Fruit fly (Drosophila melanogaster): ENCODE measurements around the gene CG12480.

DNA sequence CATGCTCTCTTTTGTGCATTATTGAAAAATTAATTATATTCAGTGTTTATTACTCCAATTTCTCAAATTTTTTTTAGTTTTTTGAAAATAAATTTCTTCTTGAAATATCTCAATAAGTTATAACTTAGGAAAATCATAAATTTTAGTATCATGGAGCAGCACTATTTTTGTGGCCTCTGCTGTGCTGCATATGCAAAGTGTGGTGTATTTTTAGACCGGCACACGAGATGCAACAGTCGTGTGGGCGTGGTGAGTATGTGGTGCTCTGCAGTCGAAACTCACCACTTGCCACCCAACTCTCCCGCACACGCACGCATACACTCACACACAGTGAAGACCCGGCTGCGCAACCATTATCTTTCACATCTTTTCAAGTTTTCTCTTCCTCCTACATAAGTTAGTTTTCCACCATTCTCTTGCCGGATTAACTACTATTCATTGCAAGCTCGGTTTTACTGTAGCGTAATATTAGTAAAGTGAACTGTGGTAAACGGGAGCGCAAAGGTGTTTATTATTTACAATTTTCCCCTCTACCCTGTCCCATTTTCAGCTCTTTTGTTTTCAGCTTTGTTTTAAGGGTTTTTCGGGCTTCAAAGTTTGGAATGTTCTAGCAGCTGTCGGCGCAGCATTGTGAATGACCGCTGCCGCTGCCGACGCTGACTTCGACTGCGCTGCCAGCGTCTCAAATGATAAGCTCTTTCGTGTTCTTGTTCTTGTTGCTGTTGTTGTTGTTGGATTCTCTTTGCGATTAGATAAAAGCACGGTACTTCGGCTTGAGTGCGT, 39.2 kb downstream of the CG12480 start:
- no peak for TF ChIP-seq pan (optimal IDR thresholded peaks at IDR 0.05)
- peak in 1 of 2 experiments; percentile 58 for TF ChIP-seq pan (GFP tag; optimal IDR thresholded peaks at IDR 0.05 in 1 of 2, IDR thresholded peaks at IDR 0.05 in 1 of 2)
- no peak for TF ChIP-seq fru (optimal IDR thresholded peaks at IDR 0.05)
- TF ChIP-seq CG18619 (GFP tag; optimal IDR thresholded peaks at IDR 0.05) = peak; percentile 40
